Fruit fly (Drosophila melanogaster) S2 (cell line): ENCODE data around the gene dmrt11E.

Experiments
- CG8478 ChIP-seq: fragments of >200 bp; optimal IDR thresholded peaks from 2 replicates; lab custom pipeline; 2018
- CTCF ChIP-seq, 2 experiments: fragments of >200 bp; optimal IDR thresholded peaks; 2 replicates each; lab custom pipeline; 2018

dm6 chrX:13407673-13408072 is 39.7 kb downstream of the dmrt11E start:
- TF ChIP-seq CG8478 (lab: Kevin White, UChicago) (no peak), CTCF (optimal IDR thresholded peaks at IDR 0.05; lab: Kevin White, UChicago) (no peak)
